Worm (Caenorhabditis elegans) whole organism, L3 larva: ENCODE data around the gene srz-15.
A peak's percentile ranks its signal among the peaks of the same experiment; 100 is the strongest.

ENCODE experiments used
- ama-1 ChIP-seq: fragments of 150-350 bp; optimal IDR thresholded peaks from 2 replicates; lab custom pipeline; 2018
- ceh-28 ChIP-seq: fragments of 150-350 bp; optimal IDR thresholded peaks from 2 replicates; lab custom pipeline; 2014; ENCODE audit warnings: missing biosample characterization, missing genetic modification reagents, missing genetic modification characterization
- elt-2 ChIP-seq: sonication (generic microtip); optimal IDR thresholded peaks from 2 replicates; lab custom pipeline; 2016; ENCODE audit warnings: missing genetic modification reagents, mild to moderate bottlenecking, missing genetic modification characterization, missing compliant biosample characterization
- fkh-10 ChIP-seq: sonication (generic microtip); optimal IDR thresholded peaks from 2 replicates; lab custom pipeline; 2017; ENCODE audit warnings: missing biosample characterization, missing genetic modification reagents, missing genetic modification characterization
- nhr-12 ChIP-seq: fragments of 150-350 bp; optimal IDR thresholded peaks from 2 replicates; lab custom pipeline; 2014; ENCODE audit warnings: missing biosample characterization, missing genetic modification characterization
- nhr-28 ChIP-seq: fragments of 150-350 bp; optimal IDR thresholded peaks from 2 replicates; lab custom pipeline; 2014; ENCODE audit warnings: missing biosample characterization, missing genetic modification characterization
- pha-4 ChIP-seq: fragments of 150-350 bp; optimal IDR thresholded peaks from 2 replicates; lab custom pipeline; 2014; ENCODE audit warnings: missing biosample characterization, missing genetic modification reagents, missing genetic modification characterization
- unc-62 ChIP-seq: fragments of 150-350 bp; sonication (generic microtip); optimal IDR thresholded peaks from 4 replicates; lab custom pipeline; 2014; ENCODE audit warnings: missing biosample characterization, missing genetic modification reagents, missing genetic modification characterization
- ztf-11 ChIP-seq: fragments of 150-350 bp; optimal IDR thresholded peaks from 2 replicates; lab custom pipeline; 2014; ENCODE audit warnings: missing biosample characterization, missing genetic modification characterization
- ztf-4 ChIP-seq: fragments of 150-350 bp; optimal IDR thresholded peaks from 2 replicates; lab custom pipeline; 2014; ENCODE audit warnings: missing biosample characterization, missing genetic modification characterization

- TF ChIP-seq elt-2 (tag; lab: Kevin White, UChicago) (peak; percentile 64), ztf-4 (tag; lab: Kevin White, UChicago) (no peak), ama-1 (lab: Kevin White, UChicago) (no peak), unc-62 (GFP tag; lab: Kevin White, UChicago) (no peak), pha-4 (tag; lab: Kevin White, UChicago) (no peak), fkh-10 (GFP tag; lab: Kevin White, UChicago) (no peak), ztf-11 (tag; lab: Kevin White, UChicago) (no peak), ceh-28 (tag; lab: Kevin White, UChicago) (no peak), nhr-12 (tag; lab: Kevin White, UChicago) (no peak), nhr-28 (no peak)
Measured at ce11 chrIV:12964648-12965047, 49.1 kb downstream of the srz-15 start.
